Fruit fly (Drosophila melanogaster): Measurements from ENCODE around the gene CG15282.

- TF ChIP-seq CG12768 (GFP tag; optimal IDR thresholded peaks at IDR 0.05) (no peak), pad (GFP tag; optimal IDR thresholded peaks at IDR 0.05) (no peak), tj (GFP tag; optimal IDR thresholded peaks at IDR 0.05) (no peak), ovo (GFP tag; optimal IDR thresholded peaks at IDR 0.05) (no peak), CG11617 (GFP tag; optimal IDR thresholded peaks at IDR 0.05) (no peak), kay (GFP tag; ENCODE audit: borderline replicate concordance) (no peak), cic (GFP tag; optimal IDR thresholded peaks at IDR 0.05) (no peak), Mnt (GFP tag; optimal IDR thresholded peaks at IDR 0.05) (no peak), CG33017 (tag; optimal IDR thresholded peaks at IDR 0.05) (no peak), Hr96 (GFP tag; optimal IDR thresholded peaks at IDR 0.05) (no peak), bab1 (GFP tag; optimal IDR thresholded peaks at IDR 0.05) (no peak), CG14711 (tag; optimal IDR thresholded peaks at IDR 0.05) (no peak), Crg-1 (GFP tag; optimal IDR thresholded peaks at IDR 0.05) (no peak)
Measured at dm6 chr2L:14743337-14743736, 31.1 kb downstream of the CG15282 start.
